Worm (Caenorhabditis elegans) whole organism, young adult: ENCODE results near the gene nspg-5.

Source experiments
- B0019.2 ChIP-seq: fragments of 200-800 bp; sonication (Bioruptor generic); conservative IDR thresholded peaks from 2 replicates; pipeline ENCODE4 v1.3.6; 2022; ENCODE audit warnings: missing genetic modification reagents, missing genetic modification characterization, missing compliant biosample characterization
- C06A6.2 ChIP-seq: fragments of 200-800 bp; sonication (Bioruptor generic); conservative IDR thresholded peaks from 2 replicates; pipeline ENCODE4 v1.3.6; 2022; ENCODE audit warnings: missing genetic modification characterization, missing compliant biosample characterization
- D2030.7 ChIP-seq: fragments of 200-800 bp; sonication (Bioruptor generic); IDR thresholded peaks from 2 replicates; pipeline ENCODE4 v1.3.6; 2022; ENCODE audit warnings: missing genetic modification reagents, missing genetic modification characterization, missing compliant biosample characterization
- F39B2.1 ChIP-seq: fragments of 200-800 bp; sonication (Bioruptor generic); IDR thresholded peaks from 2 replicates; pipeline ENCODE4 v1.3.6; 2022; ENCODE audit warnings: missing genetic modification reagents, missing genetic modification characterization, missing compliant biosample characterization
- F57A8.1 ChIP-seq: fragments of 200-800 bp; sonication (Bioruptor generic); optimal IDR thresholded peaks from 2 replicates; lab custom pipeline; 2018; ENCODE audit warnings: mild to moderate bottlenecking, missing genetic modification characterization, moderate library complexity, missing compliant biosample characterization
- F57C9.4 ChIP-seq: sonication (generic microtip); optimal IDR thresholded peaks from 2 replicates; lab custom pipeline; 2017; ENCODE audit warnings: mild to moderate bottlenecking, missing genetic modification characterization, missing compliant biosample characterization
- ama-1 ChIP-seq, 3 experiments: fragments of 150-350 bp in 1 of 3; sonication (generic microtip) in 2 of 3; optimal IDR thresholded peaks; 2 replicates each; lab custom pipeline; 2014 to 2018; ENCODE audit warnings: missing biosample characterization in 2 of 3, missing genetic modification characterization in 2 of 3, missing genetic modification reagents in 2 of 3
- aptf-3 ChIP-seq: fragments of 200-800 bp; sonication (Bioruptor generic); IDR thresholded peaks from 2 replicates; pipeline ENCODE4 v1.3.6; 2022; ENCODE audit warnings: missing genetic modification characterization, missing compliant biosample characterization
- athp-1 ChIP-seq: sonication (generic microtip); optimal IDR thresholded peaks from 2 replicates; lab custom pipeline; 2017; ENCODE audit warnings: mild to moderate bottlenecking, missing genetic modification characterization, missing compliant biosample characterization
- attf-5 ChIP-seq: fragments of 200-800 bp; sonication (Bioruptor generic); optimal IDR thresholded peaks from 2 replicates; lab custom pipeline; 2018; ENCODE audit warnings: mild to moderate bottlenecking, missing genetic modification characterization, missing compliant biosample characterization
- attf-6 ChIP-seq: fragments of 200-800 bp; sonication (Bioruptor generic); IDR thresholded peaks from 2 replicates; pipeline ENCODE4 v1.3.6; 2022; ENCODE audit warnings: missing genetic modification reagents, missing genetic modification characterization, missing compliant biosample characterization
- cebp-1 ChIP-seq, 2 experiments: fragments of 200-800 bp in 1 of 2; sonication (Bioruptor generic) in 1 of 2; sonication (generic microtip) in 1 of 2; IDR thresholded peaks in 1 of 2; optimal IDR thresholded peaks in 1 of 2; 2 replicates each; pipeline versions ENCODE4 v1.3.6 to Lab custom; 2017 to 2022; ENCODE audit warnings: missing compliant biosample characterization in 2 of 2, missing genetic modification characterization in 2 of 2, mild to moderate bottlenecking in 1 of 2, missing genetic modification reagents in 1 of 2, moderate library complexity in 1 of 2
- ceh-100 ChIP-seq: fragments of 200-800 bp; sonication (Bioruptor generic); IDR thresholded peaks from 2 replicates; pipeline ENCODE4 v1.3.6; 2022; ENCODE audit warnings: missing genetic modification reagents, missing genetic modification characterization, missing compliant biosample characterization
- ceh-40 ChIP-seq: fragments of 200-800 bp; sonication (Bioruptor generic); IDR thresholded peaks from 2 replicates; pipeline ENCODE4 v1.3.6; 2022; ENCODE audit warnings: missing genetic modification characterization, missing compliant biosample characterization
- egrh-3 ChIP-seq: fragments of 200-800 bp; sonication (Bioruptor generic); IDR thresholded peaks from 2 replicates; pipeline ENCODE4 v1.3.6; 2022; ENCODE audit warnings: missing genetic modification reagents, missing genetic modification characterization, missing compliant biosample characterization
- ets-4 ChIP-seq: fragments of 200-800 bp; sonication (Bioruptor generic); optimal IDR thresholded peaks from 2 replicates; lab custom pipeline; 2018; ENCODE audit warnings: mild to moderate bottlenecking, missing genetic modification characterization, missing compliant biosample characterization
- hmg-20 ChIP-seq: fragments of 200-800 bp; sonication (Bioruptor generic); IDR thresholded peaks from 2 replicates; pipeline ENCODE4 v1.3.6; 2022; ENCODE audit warnings: missing genetic modification reagents, missing genetic modification characterization, missing compliant biosample characterization
- hsf-1 ChIP-seq: fragments of 200-800 bp; sonication (Bioruptor generic); IDR thresholded peaks from 2 replicates; pipeline ENCODE4 v1.3.6; 2022; ENCODE audit warnings: missing genetic modification reagents, missing genetic modification characterization, missing compliant biosample characterization
- let-607 ChIP-seq, 2 experiments: fragments of 200-800 bp in 1 of 2; sonication (Bioruptor generic) in 1 of 2; sonication (generic microtip) in 1 of 2; optimal IDR thresholded peaks; 2 replicates each; lab custom pipeline; 2016 to 2018; ENCODE audit warnings: mild to moderate bottlenecking in 2 of 2, missing compliant biosample characterization in 2 of 2, missing genetic modification characterization in 2 of 2, moderate library complexity in 2 of 2, missing genotype in 1 of 2
- lin-35 ChIP-seq, 3 experiments: fragments of 150-350 bp in 2 of 3; sonication (generic microtip) in 1 of 3; optimal IDR thresholded peaks; 2 replicates each; lab custom pipeline; 2014 to 2018; ENCODE audit warnings: missing biosample characterization in 3 of 3, missing genetic modification characterization in 3 of 3, missing genetic modification reagents in 3 of 3
- madf-6 ChIP-seq: fragments of 200-800 bp; sonication (Bioruptor generic); IDR thresholded peaks from 2 replicates; pipeline ENCODE4 v1.3.6; 2022; ENCODE audit warnings: missing genetic modification reagents, missing genetic modification characterization, missing compliant biosample characterization
- nfya-1 ChIP-seq: sonication (generic microtip); optimal IDR thresholded peaks from 2 replicates; lab custom pipeline; 2017; ENCODE audit warnings: antibody characterized with exemption, missing compliant biosample characterization, missing genetic modification characterization, borderline replicate concordance; ENCODE audit not compliant: insufficient read depth
- nhr-179 ChIP-seq: sonication (generic microtip); optimal IDR thresholded peaks from 2 replicates; lab custom pipeline; 2016; ENCODE audit warnings: mild to moderate bottlenecking, missing genetic modification characterization, missing compliant biosample characterization
- rcor-1 ChIP-seq: fragments of 200-800 bp; sonication (Bioruptor generic); IDR thresholded peaks from 2 replicates; pipeline ENCODE4 v1.3.6; 2022; ENCODE audit warnings: missing genetic modification reagents, missing genetic modification characterization, missing compliant biosample characterization
- sea-2 ChIP-seq: fragments of 200-800 bp; sonication (Bioruptor generic); IDR thresholded peaks from 2 replicates; pipeline ENCODE4 v1.3.6; 2022; ENCODE audit warnings: missing genetic modification characterization, missing compliant biosample characterization
- snpc-1.1 ChIP-seq: sonication (generic microtip); optimal IDR thresholded peaks from 2 replicates; lab custom pipeline; 2017; ENCODE audit warnings: missing genetic modification characterization, mild to moderate bottlenecking, missing compliant biosample characterization, antibody characterized with exemption, moderate library complexity, missing genotype, missing genetic modification reagents; ENCODE audit not compliant: insufficient read depth
- tlf-1 ChIP-seq: fragments of 200-800 bp; sonication (Bioruptor generic); optimal IDR thresholded peaks from 2 replicates; lab custom pipeline; 2018; ENCODE audit warnings: mild to moderate bottlenecking, missing genetic modification characterization, missing compliant biosample characterization
- unc-130 ChIP-seq: sonication (generic microtip); optimal IDR thresholded peaks from 2 replicates; lab custom pipeline; 2016; ENCODE audit warnings: missing genetic modification reagents, missing genetic modification characterization, missing compliant biosample characterization
- unc-62 ChIP-seq: fragments of 150-350 bp; optimal IDR thresholded peaks from 2 replicates; lab custom pipeline; 2014; ENCODE audit warnings: missing biosample characterization, missing genetic modification reagents, missing genetic modification characterization
- ztf-28 ChIP-seq: fragments of 200-800 bp; sonication (Bioruptor generic); IDR thresholded peaks from 2 replicates; pipeline ENCODE4 v1.3.6; 2022; ENCODE audit warnings: missing genetic modification reagents, missing genetic modification characterization, missing compliant biosample characterization
- ztf-6 ChIP-seq: fragments of 200-800 bp; sonication (Bioruptor generic); IDR thresholded peaks from 2 replicates; pipeline ENCODE4 v1.3.6; 2022; ENCODE audit warnings: missing genetic modification reagents, missing genetic modification characterization, missing compliant biosample characterization

The nspg-5 gene

ce11 chrX:3019996-3020395, 38.2 kb downstream of the nspg-5 start (continued):
- TF ChIP-seq hmg-20 (GFP tag; lab: Robert Waterston, UW): no peak
- TF ChIP-seq F39B2.1 (GFP tag; lab: Robert Waterston, UW): no peak
- no peak for TF ChIP-seq sea-2 (GFP tag; lab: Robert Waterston, UW)
- TF ChIP-seq cebp-1 (GFP tag; IDR thresholded peaks at IDR 0.05; lab: Robert Waterston, UW): no peak
- peak; percentile 30 for TF ChIP-seq cebp-1 (tag; optimal IDR thresholded peaks at IDR 0.05; lab: Kevin White, UChicago)
- no peak for TF ChIP-seq hsf-1
- no peak for TF ChIP-seq D2030.7
- no peak for TF ChIP-seq let-607 (tag; optimal IDR thresholded peaks at IDR 0.05; lab: Kevin White, UChicago)
- TF ChIP-seq C06A6.2 (GFP tag; lab: Robert Waterston, UW): no peak

ce11 chrX:3021466-3021865, 39.7 kb downstream of the nspg-5 start:
- TF ChIP-seq B0019.2 (GFP tag; lab: Robert Waterston, UW): no peak
- TF ChIP-seq ceh-40: no peak
- TF ChIP-seq rcor-1 (GFP tag; lab: Robert Waterston, UW): no peak
- no peak for TF ChIP-seq hsf-1
- TF ChIP-seq ztf-6: no peak
- no peak for TF ChIP-seq ztf-28 (GFP tag; lab: Robert Waterston, UW)
- TF ChIP-seq F57C9.4 (tag; lab: Kevin White, UChicago): no peak
- TF ChIP-seq athp-1 (tag; lab: Kevin White, UChicago): no peak
- no peak for TF ChIP-seq ama-1 (optimal IDR thresholded peaks at IDR 0.05; lab: Kevin White, UChicago)
- TF ChIP-seq ama-1 (GFP tag; optimal IDR thresholded peaks at IDR 0.05; lab: Kevin White, UChicago): no peak
- TF ChIP-seq unc-130 (GFP tag; lab: Kevin White, UChicago): no peak
- TF ChIP-seq ceh-100: no peak
- no peak for TF ChIP-seq tlf-1
- TF ChIP-seq aptf-3 (GFP tag; lab: Robert Waterston, UW): no peak

ce11 chrX:3022330-3023088, 40.7 kb downstream of the nspg-5 start:
- TF ChIP-seq unc-62 (GFP tag; lab: Kevin White, UChicago) (no peak), cebp-1 (GFP tag; IDR thresholded peaks at IDR 0.05; lab: Robert Waterston, UW) (peak; percentile 56; the same call in 1 of the 2 replicates), cebp-1 (tag; optimal IDR thresholded peaks at IDR 0.05; lab: Kevin White, UChicago) (peak; percentile 89), F57A8.1 (GFP tag; lab: Kevin White, UChicago) (no peak), egrh-3 (GFP tag; lab: Robert Waterston, UW) (no peak), lin-35 (GFP tag; optimal IDR thresholded peaks at IDR 0.05; lab: Kevin White, UChicago) (no peak), madf-6 (GFP tag; lab: Robert Waterston, UW) (no peak)

ce11 chrX:3023552-3024183, 41.9 kb downstream of the nspg-5 start:
- no peak for TF ChIP-seq snpc-1.1
- no peak for TF ChIP-seq nfya-1
- no peak for TF ChIP-seq nhr-179 (tag; lab: Kevin White, UChicago)
- TF ChIP-seq attf-6 (GFP tag; lab: Robert Waterston, UW): no peak
- no peak for TF ChIP-seq madf-6 (GFP tag; lab: Robert Waterston, UW)
- TF ChIP-seq attf-5 (GFP tag; lab: Kevin White, UChicago): no peak
- no peak for TF ChIP-seq ets-4
